Worm (Caenorhabditis elegans): ENCODE results near the gene Y105C5B.11.

The Y105C5B.11 gene

DNA sequence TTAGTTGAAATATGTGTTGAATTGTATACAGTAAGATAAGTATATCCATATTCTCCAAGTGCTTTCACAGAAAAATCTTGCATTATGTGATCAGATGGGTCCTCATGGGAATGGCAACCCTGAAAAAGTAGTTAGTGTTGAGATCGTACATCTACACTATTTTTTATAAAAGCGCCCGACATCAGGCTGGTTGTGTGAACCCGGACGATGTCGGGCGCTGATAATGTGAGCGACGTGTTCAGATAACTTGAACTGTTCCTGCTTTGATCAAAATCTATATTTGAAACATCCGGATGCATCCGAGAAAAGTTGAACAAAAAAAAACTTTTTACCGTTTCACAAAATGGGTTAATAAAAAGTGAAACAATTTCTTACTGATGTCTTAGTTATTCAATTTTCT, 26.2 kb downstream of the Y105C5B.11 start:
- no peak for TF ChIP-seq Y53F4B.3 (GFP tag; IDR thresholded peaks at IDR 0.05)
- no peak for TF ChIP-seq F57C9.4 (tag; optimal IDR thresholded peaks at IDR 0.05)
- no peak for TF ChIP-seq cebp-2 (GFP tag; IDR thresholded peaks at IDR 0.05)
- no peak for TF ChIP-seq F10E7.11 (tag; optimal IDR thresholded peaks at IDR 0.05)
- TF ChIP-seq F55B11.4 (tag; optimal IDR thresholded peaks at IDR 0.05; ENCODE audit: borderline replicate concordance, insufficient read depth): no peak
- no peak for TF ChIP-seq snpc-4 (GFP tag; optimal IDR thresholded peaks at IDR 0.05)
- TF ChIP-seq snpc-4 (tag; optimal IDR thresholded peaks at IDR 0.05): peak in 2 of 4 experiments; percentile 73 to 85
- no peak for TF ChIP-seq attf-3 (GFP tag; conservative IDR thresholded peaks at IDR 0.05)

DNA sequence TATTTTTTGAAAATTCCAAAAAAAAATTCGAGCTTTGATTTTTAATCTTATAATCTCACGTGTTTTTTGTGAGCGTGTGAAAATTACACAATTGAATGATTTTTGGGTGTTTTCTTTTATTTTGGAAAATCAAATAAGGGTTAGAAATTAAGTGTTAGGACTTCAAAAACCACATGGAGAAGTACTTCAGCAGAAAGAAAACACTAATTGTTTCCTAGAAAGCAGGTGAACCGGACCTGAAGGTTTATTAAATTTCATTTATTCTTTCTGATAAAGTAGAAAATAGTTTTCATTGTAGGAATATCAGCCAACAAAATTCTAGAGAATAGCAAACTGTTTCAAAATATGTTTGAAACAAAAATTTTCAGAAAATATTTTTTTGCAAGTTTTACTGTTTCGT, 33.1 kb downstream of the Y105C5B.11 start:
- TF ChIP-seq dpff-1 (tag; optimal IDR thresholded peaks at IDR 0.05) (no peak), pbrm-1 (GFP tag; IDR thresholded peaks at IDR 0.05) (no peak), attf-3 (GFP tag; conservative IDR thresholded peaks at IDR 0.05) (no peak)

DNA sequence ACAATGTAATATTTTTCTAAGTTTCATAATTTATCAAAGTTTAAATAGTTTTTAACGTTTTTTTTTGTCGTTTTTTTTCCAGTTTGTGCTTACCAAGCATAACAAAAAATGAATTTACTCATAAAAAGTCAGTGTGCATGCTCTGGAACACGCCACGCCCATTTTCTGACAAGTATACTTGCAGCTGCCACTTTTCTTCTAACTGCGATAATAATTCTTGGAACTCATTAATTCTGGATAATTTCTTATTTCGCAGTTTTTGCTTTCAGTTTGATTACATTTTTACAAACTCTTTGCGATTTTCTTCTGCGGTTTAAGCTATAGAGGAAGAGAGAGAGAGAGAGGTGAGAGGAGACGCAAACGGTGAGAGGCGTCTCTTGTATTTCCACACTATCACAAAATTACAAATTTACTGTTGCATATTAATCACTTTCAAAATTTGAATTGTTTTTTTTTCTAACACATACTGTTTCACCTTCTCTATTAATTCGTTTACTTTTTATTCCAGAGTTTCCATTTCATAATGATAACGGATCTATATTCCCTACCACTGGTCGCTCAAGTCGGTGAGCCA, 35.2 kb downstream of the Y105C5B.11 start, which contains the start of gene srv-15:
Gene srv-15, plus strand, starts transcription at position 524 of the 574 bp plus-strand sequence.
- TF ChIP-seq unc-62 (GFP tag; optimal IDR thresholded peaks at IDR 0.05): no peak
- no peak for TF ChIP-seq snpc-4 (GFP tag; optimal IDR thresholded peaks at IDR 0.05)
- peak in 2 of 4 experiments; percentile 19 to 47 for TF ChIP-seq snpc-4 (tag; optimal IDR thresholded peaks at IDR 0.05)

DNA sequence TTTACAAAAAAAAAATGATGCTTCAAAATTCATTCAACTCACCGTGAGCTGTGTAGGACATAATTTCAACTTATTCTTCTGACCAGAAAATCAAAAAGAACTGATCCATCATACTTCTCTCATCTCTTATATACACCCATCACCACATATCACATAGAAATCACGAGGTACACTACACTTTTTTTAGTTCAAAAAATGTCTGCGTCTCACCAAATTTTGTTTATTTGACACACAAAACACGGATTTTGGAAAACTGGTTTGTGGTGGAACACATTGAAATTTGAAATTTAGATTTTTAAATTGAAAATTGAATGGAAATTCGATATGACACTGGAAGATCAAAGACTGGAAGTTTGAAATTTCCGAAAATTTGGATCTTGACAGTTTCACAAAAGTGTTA, 40.2 kb downstream of the Y105C5B.11 start, which contains the start of gene Y105C5B.5:
Gene Y105C5B.5, minus strand, starts transcription at position 103 of the 400 bp plus-strand sequence.
- TF ChIP-seq hmg-20 (GFP tag; IDR thresholded peaks at IDR 0.05) (no peak), F39B2.1 (GFP tag; IDR thresholded peaks at IDR 0.05) (no peak), nfya-1 (tag; optimal IDR thresholded peaks at IDR 0.05; ENCODE audit: borderline replicate concordance, insufficient read depth) (no peak), zfh-2 (GFP tag; conservative IDR thresholded peaks at IDR 0.05) (no peak), lin-26 (GFP tag; IDR thresholded peaks at IDR 0.05) (no peak), lin-40 (tag; optimal IDR thresholded peaks at IDR 0.05) (peak; percentile 46), tbp1 (GFP tag; optimal IDR thresholded peaks at IDR 0.05) (peak; percentile 12), snpc-4 (GFP tag; optimal IDR thresholded peaks at IDR 0.05) (no peak), snpc-4 (tag; optimal IDR thresholded peaks at IDR 0.05) (peak in 2 of 4 experiments; percentile 1 to 2)

DNA sequence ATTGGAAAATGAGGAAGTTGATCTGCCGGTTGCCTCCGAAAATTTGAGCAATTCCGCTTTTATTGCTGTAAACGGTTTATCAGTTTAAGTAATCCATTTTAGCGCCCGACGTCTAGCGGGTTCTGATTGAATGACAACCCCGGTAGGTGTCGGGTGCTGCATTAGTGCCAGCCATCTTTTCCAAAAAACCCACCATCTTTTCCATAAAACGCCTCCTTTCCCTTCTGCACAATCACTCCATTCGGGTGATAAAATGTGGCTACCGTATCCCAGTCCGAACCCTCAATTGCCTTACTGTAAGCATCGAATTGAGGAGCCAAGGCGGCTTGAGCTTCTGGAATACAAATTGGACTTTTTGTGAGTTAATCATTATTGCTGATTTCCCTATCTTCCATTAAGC, 41.1 kb downstream of the Y105C5B.11 start:
- TF ChIP-seq ZK185.1 (tag; optimal IDR thresholded peaks at IDR 0.05; ENCODE audit: poor library complexity, severe bottlenecking) (no peak), ceh-100 (GFP tag; IDR thresholded peaks at IDR 0.05) (no peak), snpc-1.1 (tag; optimal IDR thresholded peaks at IDR 0.05; ENCODE audit: insufficient read depth) (no peak), lag-1 (GFP tag; IDR thresholded peaks at IDR 0.05) (no peak), rpc-1 (optimal IDR thresholded peaks at IDR 0.05) (no peak), rpc-1 (tag; optimal IDR thresholded peaks at IDR 0.05) (no peak), pha-4 (tag; optimal IDR thresholded peaks at IDR 0.05) (no peak), madf-8 (GFP tag; conservative IDR thresholded peaks at IDR 0.05) (no peak), die-1 (tag; optimal IDR thresholded peaks at IDR 0.05) (no peak), F55B11.4 (tag; optimal IDR thresholded peaks at IDR 0.05; ENCODE audit: borderline replicate concordance, insufficient read depth) (no peak), dpff-1 (tag; optimal IDR thresholded peaks at IDR 0.05) (peak; percentile 39), ztf-18 (tag; optimal IDR thresholded peaks at IDR 0.05) (no peak), gei-17 (GFP tag; optimal IDR thresholded peaks at IDR 0.05) (no peak), B0261.1 (tag; optimal IDR thresholded peaks at IDR 0.05) (no peak), rcor-1 (GFP tag; IDR thresholded peaks at IDR 0.05) (no peak), ceh-27 (GFP tag; optimal IDR thresholded peaks at IDR 0.05) (no peak), Y95B8A.8 (GFP tag; IDR thresholded peaks at IDR 0.05) (no peak), repo-1 (tag; optimal IDR thresholded peaks at IDR 0.05) (no peak), nhr-27 (tag; optimal IDR thresholded peaks at IDR 0.05) (no peak), akir-1 (GFP tag; optimal IDR thresholded peaks at IDR 0.05) (no peak), ets-4 (GFP tag; optimal IDR thresholded peaks at IDR 0.05) (no peak), F10E7.11 (tag; optimal IDR thresholded peaks at IDR 0.05) (no peak), dpl-1 (GFP tag; optimal IDR thresholded peaks at IDR 0.05) (no peak), cebp-1 (GFP tag; IDR thresholded peaks at IDR 0.05) (no peak), cebp-1 (tag; optimal IDR thresholded peaks at IDR 0.05) (no peak), lin-26 (GFP tag; IDR thresholded peaks at IDR 0.05) (0 out of 2 replicates have a peak, but pooled peaks have one; percentile 17)

Data from whole organism, young adult.